Fruit fly (Drosophila melanogaster) whole organism, embryonic: ENCODE results near the gene CG7695.

Experiments used
- Atf-2 ChIP-seq: fragments of 200-800 bp; sonication (Bioruptor generic); optimal IDR thresholded peaks from 2 replicates; lab custom pipeline; 2016; ENCODE audit warnings: missing biosample characterization, missing genetic modification characterization
- Atf6 ChIP-seq: fragments of 200-800 bp; sonication (Bioruptor generic); IDR thresholded peaks from 2 replicates; pipeline ENCODE4 v1.3.6; 2022; ENCODE audit warnings: missing biosample characterization, missing genetic modification characterization
- Blimp-1 ChIP-seq: fragments of 200-800 bp; sonication (Bioruptor generic); optimal IDR thresholded peaks from 3 replicates; lab custom pipeline; 2018; ENCODE audit warnings: missing biosample characterization, missing genetic modification characterization, mild to moderate bottlenecking, moderate library complexity, missing genetic modification reagents
- CG11085 ChIP-seq: fragments of 200-800 bp; sonication (Bioruptor generic); IDR thresholded peaks from 2 replicates; pipeline ENCODE4 v1.3.6; 2022; ENCODE audit warnings: missing biosample characterization, missing genetic modification characterization
- CG11723 ChIP-seq: fragments of 200-800 bp; sonication (Bioruptor generic); optimal IDR thresholded peaks from 2 replicates; lab custom pipeline; 2017; ENCODE audit warnings: missing biosample characterization, mild to moderate bottlenecking, missing genetic modification characterization
- CG12659 ChIP-seq: fragments of 200-800 bp; sonication (Bioruptor generic); optimal IDR thresholded peaks from 3 replicates; lab custom pipeline; 2017; ENCODE audit warnings: mild to moderate bottlenecking, missing biosample characterization, missing genetic modification reagents, missing genetic modification characterization
- CG12769 ChIP-seq: fragments of 200-800 bp; sonication (Bioruptor generic); optimal IDR thresholded peaks from 2 replicates; lab custom pipeline; 2019; ENCODE audit warnings: missing biosample characterization, mild to moderate bottlenecking, missing genetic modification characterization, moderate library complexity
- CG14667 ChIP-seq: fragments of 200-800 bp; sonication (Bioruptor generic); IDR thresholded peaks from 2 replicates; pipeline ENCODE4 v1.3.6; 2022; ENCODE audit warnings: missing biosample characterization, missing genetic modification characterization
- CG31365 ChIP-seq: fragments of 200-800 bp; sonication (Bioruptor generic); optimal IDR thresholded peaks from 2 replicates; lab custom pipeline; 2018; ENCODE audit warnings: missing biosample characterization, mild to moderate bottlenecking, missing genetic modification characterization
- CG3838 ChIP-seq: fragments of 200-800 bp; sonication (Bioruptor generic); optimal IDR thresholded peaks from 3 replicates; lab custom pipeline; 2016; ENCODE audit warnings: missing biosample characterization, missing genetic modification characterization
- CG4730 ChIP-seq: fragments of 200-800 bp; sonication (Bioruptor generic); IDR thresholded peaks from 2 replicates; pipeline ENCODE4 v1.3.6; 2022; ENCODE audit warnings: missing biosample characterization, missing genetic modification characterization
- CG5245 ChIP-seq: fragments of 200-800 bp; sonication (Bioruptor generic); optimal IDR thresholded peaks from 3 replicates; lab custom pipeline; 2016; ENCODE audit warnings: missing biosample characterization, missing genetic modification characterization
- CG6272 ChIP-seq: fragments of 200-800 bp; sonication (Bioruptor generic); IDR thresholded peaks from 2 replicates; pipeline ENCODE4 v1.3.6; 2022; ENCODE audit warnings: missing biosample characterization, missing genetic modification characterization
- CG7357 ChIP-seq: fragments of 200-800 bp; sonication (Bioruptor generic); IDR thresholded peaks from 3 replicates; pipeline ENCODE4 v1.3.6; 2022; ENCODE audit warnings: missing biosample characterization, missing genetic modification characterization
- CG7372 ChIP-seq: fragments of 200-800 bp; sonication (Bioruptor generic); IDR thresholded peaks from 2 replicates; pipeline ENCODE4 v1.3.6; 2022; ENCODE audit warnings: missing biosample characterization, missing genetic modification characterization
- CG8478 ChIP-seq: fragments of >200 bp; optimal IDR thresholded peaks from 2 replicates; lab custom pipeline; 2018
- CG9609 ChIP-seq: fragments of 200-800 bp; sonication (Bioruptor generic); optimal IDR thresholded peaks from 3 replicates; lab custom pipeline; 2016; ENCODE audit warnings: missing biosample characterization, missing genetic modification characterization
- CTCF ChIP-seq: fragments of 200-800 bp; sonication (Bioruptor generic); optimal IDR thresholded peaks from 2 replicates; lab custom pipeline; 2017; ENCODE audit warnings: missing biosample characterization, mild to moderate bottlenecking, missing genetic modification characterization, moderate library complexity
- Dll ChIP-seq: fragments of 200-800 bp; sonication (Bioruptor generic); IDR thresholded peaks from 4 replicates; pipeline ENCODE4 v1.3.6; 2022; ENCODE audit warnings: missing biosample characterization, missing genetic modification characterization; ENCODE audit not compliant: partially characterized antibody
- E2f1 ChIP-seq: fragments of 200-800 bp; sonication (Bioruptor generic); IDR thresholded peaks from 2 replicates; pipeline ENCODE4 v1.3.6; 2022; ENCODE audit warnings: missing biosample characterization, missing genetic modification characterization
- E2f2 ChIP-seq: fragments of 200-800 bp; sonication (Bioruptor generic); IDR thresholded peaks from 2 replicates; pipeline ENCODE4 v1.3.6; 2022; ENCODE audit warnings: missing biosample characterization, missing genetic modification characterization
- Ets65A ChIP-seq: fragments of 200-800 bp; sonication (Bioruptor generic); peaks from one replicate; lab custom pipeline; 2016; ENCODE audit warnings: missing biosample characterization, missing genetic modification characterization
- Fer3 ChIP-seq: fragments of 200-800 bp; sonication (Bioruptor generic); optimal IDR thresholded peaks from 2 replicates; lab custom pipeline; 2018; ENCODE audit warnings: missing biosample characterization, mild to moderate bottlenecking, missing genetic modification characterization, moderate library complexity
- Gug ChIP-seq: fragments of 200-800 bp; sonication (Bioruptor generic); IDR thresholded peaks from 4 replicates; pipeline ENCODE4 v1.3.6; 2022; ENCODE audit warnings: missing biosample characterization, missing genetic modification characterization
- H15 ChIP-seq: fragments of 200-800 bp; sonication (Bioruptor generic); IDR thresholded peaks from 3 replicates; pipeline ENCODE4 v1.3.6; 2022; ENCODE audit warnings: missing biosample characterization, missing genetic modification characterization
- HLH54F ChIP-seq: fragments of 200-800 bp; sonication (Bioruptor generic); optimal IDR thresholded peaks from 3 replicates; lab custom pipeline; 2016; ENCODE audit warnings: missing biosample characterization, missing genetic modification characterization
- Jarid2 ChIP-seq: fragments of 200-800 bp; sonication (Bioruptor generic); optimal IDR thresholded peaks from 3 replicates; lab custom pipeline; 2017; ENCODE audit warnings: mild to moderate bottlenecking, missing biosample characterization, missing genetic modification reagents, missing genetic modification characterization
- NfI ChIP-seq: fragments of 200-800 bp; sonication (Bioruptor generic); optimal IDR thresholded peaks from 3 replicates; lab custom pipeline; 2018; ENCODE audit warnings: missing biosample characterization, mild to moderate bottlenecking, missing genetic modification characterization, moderate library complexity
- Opbp ChIP-seq: fragments of 200-800 bp; sonication (Bioruptor generic); IDR thresholded peaks from 3 replicates; pipeline ENCODE4 v1.3.6; 2022; ENCODE audit warnings: missing biosample characterization, missing genetic modification characterization; ENCODE audit not compliant: partially characterized antibody
- Side ChIP-seq: fragments of 200-800 bp; sonication (Bioruptor generic); optimal IDR thresholded peaks from 2 replicates; lab custom pipeline; 2016; ENCODE audit warnings: missing biosample characterization, missing genetic modification characterization
- Spps ChIP-seq: fragments of 200-800 bp; sonication (Bioruptor generic); optimal IDR thresholded peaks from 2 replicates; lab custom pipeline; 2018; ENCODE audit warnings: missing biosample characterization, mild to moderate bottlenecking, missing genetic modification characterization
- Trl ChIP-seq, 3 experiments: fragments of >200 bp in 2 of 3; fragments of 200-800 bp in 1 of 3; sonication (Bioruptor generic) in 1 of 3; optimal IDR thresholded peaks; 2 replicates in 1 of 3; 3 replicates in 2 of 3; lab custom pipeline; 2016 to 2017; ENCODE audit warnings: missing biosample characterization in 1 of 3, missing genetic modification characterization in 1 of 3
- abd-A ChIP-seq: fragments of 200-800 bp; sonication (Bioruptor generic); optimal IDR thresholded peaks from 3 replicates; lab custom pipeline; 2019; ENCODE audit warnings: missing biosample characterization, mild to moderate bottlenecking, missing genetic modification characterization, moderate library complexity
- aop ChIP-seq: fragments of 200-800 bp; sonication (Bioruptor generic); IDR thresholded peaks from 2 replicates; pipeline ENCODE4 v1.3.6; 2022; ENCODE audit warnings: missing biosample characterization, missing genetic modification characterization
- cad ChIP-seq: fragments of >200 bp; optimal IDR thresholded peaks from 2 replicates; lab custom pipeline; 2017; ENCODE audit warnings: missing biosample characterization, missing genetic modification characterization
- chinmo ChIP-seq: fragments of 200-800 bp; sonication (Bioruptor generic); IDR thresholded peaks from 4 replicates; pipeline ENCODE4 v1.3.6; 2022; ENCODE audit warnings: missing biosample characterization, missing genetic modification characterization; ENCODE audit not compliant: partially characterized antibody
- chn ChIP-seq: fragments of 200-800 bp; sonication (Bioruptor generic); optimal IDR thresholded peaks from 2 replicates; lab custom pipeline; 2016; ENCODE audit warnings: missing biosample characterization, missing genetic modification characterization
- dimm ChIP-seq: fragments of 200-800 bp; sonication (Bioruptor generic); IDR thresholded peaks from 2 replicates; pipeline ENCODE4 v1.3.6; 2022; ENCODE audit warnings: missing biosample characterization, missing genetic modification characterization
- exex ChIP-seq: fragments of 200-800 bp; sonication (Bioruptor generic); optimal IDR thresholded peaks from 4 replicates; lab custom pipeline; 2018; ENCODE audit warnings: missing biosample characterization, mild to moderate bottlenecking, missing genetic modification characterization, moderate library complexity
- fru ChIP-seq: fragments of >200 bp; optimal IDR thresholded peaks from 2 replicates; lab custom pipeline; 2017
- gcm ChIP-seq: fragments of 200-800 bp; sonication (Bioruptor generic); optimal IDR thresholded peaks from 2 replicates; lab custom pipeline; 2019; ENCODE audit warnings: missing biosample characterization, mild to moderate bottlenecking, missing genetic modification characterization, moderate library complexity
- h ChIP-seq: fragments of >200 bp; optimal IDR thresholded peaks from 2 replicates; lab custom pipeline; 2017
- jumu ChIP-seq: fragments of 200-800 bp; sonication (Bioruptor generic); optimal IDR thresholded peaks from 3 replicates; lab custom pipeline; 2016; ENCODE audit warnings: missing biosample characterization, missing genetic modification characterization
- kah ChIP-seq: fragments of 200-800 bp; sonication (Bioruptor generic); optimal IDR thresholded peaks from 2 replicates; lab custom pipeline; 2018; ENCODE audit warnings: missing biosample characterization, mild to moderate bottlenecking, missing genetic modification characterization
- luna ChIP-seq: fragments of 200-800 bp; sonication (Bioruptor generic); optimal IDR thresholded peaks from 2 replicates; lab custom pipeline; 2016; ENCODE audit warnings: missing biosample characterization, missing genetic modification characterization
- oc ChIP-seq: fragments of 200-800 bp; sonication (Bioruptor generic); optimal IDR thresholded peaks from 2 replicates; lab custom pipeline; 2018; ENCODE audit warnings: missing biosample characterization, mild to moderate bottlenecking, missing genetic modification characterization, moderate library complexity
- psq ChIP-seq: fragments of 200-800 bp; sonication (Bioruptor generic); optimal IDR thresholded peaks from 2 replicates; lab custom pipeline; 2017; ENCODE audit warnings: missing biosample characterization, missing genetic modification characterization
- repo ChIP-seq: fragments of 200-800 bp; sonication (Bioruptor generic); optimal IDR thresholded peaks from 2 replicates; lab custom pipeline; 2016; ENCODE audit warnings: missing biosample characterization, missing genetic modification characterization
- rib ChIP-seq: fragments of 200-800 bp; sonication (Bioruptor generic); IDR thresholded peaks from 2 replicates; pipeline ENCODE4 v1.3.6; 2022; ENCODE audit warnings: missing biosample characterization, missing genetic modification characterization
- stwl ChIP-seq: fragments of 200-800 bp; sonication (Bioruptor generic); optimal IDR thresholded peaks from 3 replicates; lab custom pipeline; 2018; ENCODE audit warnings: missing biosample characterization, mild to moderate bottlenecking, missing genetic modification characterization, moderate library complexity
- tgo ChIP-seq: fragments of 200-800 bp; sonication (Bioruptor generic); IDR thresholded peaks from 3 replicates; pipeline ENCODE4 v1.3.6; 2022; ENCODE audit warnings: missing biosample characterization, missing genetic modification characterization
- tll ChIP-seq, 2 experiments: fragments of 200-800 bp in 1 of 2; fragments of >200 bp in 1 of 2; sonication (Bioruptor generic) in 1 of 2; optimal IDR thresholded peaks; 2 replicates each; lab custom pipeline; 2017 to 2019; ENCODE audit warnings: missing biosample characterization in 2 of 2, missing genetic modification characterization in 2 of 2, mild to moderate bottlenecking in 1 of 2, moderate library complexity in 1 of 2
- vnd ChIP-seq: fragments of 200-800 bp; sonication (Bioruptor generic); IDR thresholded peaks from 3 replicates; pipeline ENCODE4 v1.3.6; 2022; ENCODE audit warnings: missing biosample characterization, missing genetic modification characterization; ENCODE audit not compliant: partially characterized antibody

Gene CG7695

dm6 chr3R:18621230-18621629 is 3.9 kb upstream of the CG7695 start, which contains the start of gene CG14304 (continued):
- peak; percentile 4 for TF ChIP-seq oc (tag; lab: Kevin White, UChicago)
- TF ChIP-seq HLH54F (GFP tag; lab: Kevin White, UChicago), result no peak
- peak; percentile 56 for TF ChIP-seq stwl (tag; lab: Kevin White, UChicago)
- no peak for TF ChIP-seq Opbp (GFP tag; lab: Robert Waterston, UW)
- TF ChIP-seq Atf-2 (GFP tag; lab: Kevin White, UChicago), result no peak
- no peak for TF ChIP-seq kah (GFP tag; lab: Kevin White, UChicago)
- no peak for TF ChIP-seq CG4730 (GFP tag; lab: Robert Waterston, UW)
- no peak for TF ChIP-seq gcm
- TF ChIP-seq rib (GFP tag; lab: Robert Waterston, UW), result no peak
- TF ChIP-seq h (lab: Kevin White, UChicago), result no peak
- TF ChIP-seq CG11723 (GFP tag; lab: Kevin White, UChicago), result no peak
- no peak for TF ChIP-seq CG5245 (GFP tag; lab: Kevin White, UChicago)
- TF ChIP-seq CTCF, result peak; percentile 55
- TF ChIP-seq Trl (optimal IDR thresholded peaks at IDR 0.05; lab: Kevin White, UChicago), result peak; percentile 25 to 28
- no peak for TF ChIP-seq Trl (GFP tag; optimal IDR thresholded peaks at IDR 0.05; lab: Kevin White, UChicago)
- TF ChIP-seq E2f1 (GFP tag; lab: Robert Waterston, UW), result no peak
- peak; percentile 39; the same call in 1 of the 3 replicates for TF ChIP-seq vnd
- peak; percentile 64 for TF ChIP-seq E2f2 (GFP tag; lab: Robert Waterston, UW)
- no peak for TF ChIP-seq Side (GFP tag; lab: Kevin White, UChicago)
- no peak for TF ChIP-seq dimm
- TF ChIP-seq CG12659, result no peak
- peak; percentile 35 for TF ChIP-seq Jarid2 (GFP tag; lab: Kevin White, UChicago)
- peak; percentile 70; the same call in 1 of the 4 replicates for TF ChIP-seq chinmo (GFP tag; lab: Robert Waterston, UW)
- no peak for TF ChIP-seq psq
- TF ChIP-seq CG6272 (GFP tag; lab: Robert Waterston, UW), result no peak
- TF ChIP-seq aop, result no peak
- TF ChIP-seq chn (GFP tag; lab: Kevin White, UChicago), result no peak
- no peak for TF ChIP-seq CG14667 (GFP tag; lab: Robert Waterston, UW)
- TF ChIP-seq NfI (GFP tag; lab: Kevin White, UChicago), result no peak
- no peak for TF ChIP-seq CG7372 (GFP tag; lab: Robert Waterston, UW)
- TF ChIP-seq Dll, result no peak; the same call in 3 of the 4 replicates
- no peak for TF ChIP-seq fru
- no peak for TF ChIP-seq CG8478
- no peak for TF ChIP-seq Fer3
- TF ChIP-seq Gug (GFP tag; lab: Robert Waterston, UW), result no peak
- TF ChIP-seq luna (GFP tag; lab: Kevin White, UChicago), result no peak
- TF ChIP-seq H15 (GFP tag; lab: Robert Waterston, UW), result no peak
- no peak for TF ChIP-seq CG7357 (GFP tag; lab: Robert Waterston, UW)
- TF ChIP-seq CG11085 (GFP tag; lab: Robert Waterston, UW), result no peak
- no peak for TF ChIP-seq abd-A (tag; lab: Kevin White, UChicago)
- TF ChIP-seq CG31365 (tag; lab: Kevin White, UChicago), result peak; percentile 97
- TF ChIP-seq tgo (GFP tag; lab: Robert Waterston, UW), result no peak
- no peak for TF ChIP-seq cad (GFP tag; lab: Kevin White, UChicago)
- no peak for TF ChIP-seq tll (GFP tag; optimal IDR thresholded peaks at IDR 0.05; lab: Kevin White, UChicago)
- no peak for TF ChIP-seq Spps (tag; lab: Kevin White, UChicago)
- no peak for TF ChIP-seq exex (tag; lab: Kevin White, UChicago)
- peak; percentile 27 for TF ChIP-seq Blimp-1 (GFP tag; lab: Kevin White, UChicago)
- no peak for TF ChIP-seq jumu (GFP tag; lab: Kevin White, UChicago)
- no peak for TF ChIP-seq CG3838 (GFP tag; lab: Kevin White, UChicago)
- no peak for TF ChIP-seq Ets65A
- TF ChIP-seq CG12769, result no peak
- no peak for TF ChIP-seq CG9609 (GFP tag; lab: Kevin White, UChicago)
- TF ChIP-seq repo (GFP tag; lab: Kevin White, UChicago), result no peak
- TF ChIP-seq Atf6 (GFP tag; lab: Robert Waterston, UW), result no peak
